Worm (Caenorhabditis elegans) whole organism, L4/young adult: ENCODE measurements around the gene rha-1.

Experiments
- W03F9.2 ChIP-seq: fragments of 150-350 bp; optimal IDR thresholded peaks from 2 replicates; lab custom pipeline; 2014; ENCODE audit warnings: missing biosample characterization, missing genetic modification characterization
- dao-5 ChIP-seq: sonication (generic microtip); optimal IDR thresholded peaks from 2 replicates; lab custom pipeline; 2016; ENCODE audit warnings: missing genotype, missing genetic modification characterization, moderate library complexity, missing compliant biosample characterization
- him-1 ChIP-seq: sonication (generic microtip); optimal IDR thresholded peaks from 2 replicates; lab custom pipeline; 2016; ENCODE audit warnings: missing genotype, missing genetic modification reagents, missing genetic modification characterization, missing compliant biosample characterization

DNA sequence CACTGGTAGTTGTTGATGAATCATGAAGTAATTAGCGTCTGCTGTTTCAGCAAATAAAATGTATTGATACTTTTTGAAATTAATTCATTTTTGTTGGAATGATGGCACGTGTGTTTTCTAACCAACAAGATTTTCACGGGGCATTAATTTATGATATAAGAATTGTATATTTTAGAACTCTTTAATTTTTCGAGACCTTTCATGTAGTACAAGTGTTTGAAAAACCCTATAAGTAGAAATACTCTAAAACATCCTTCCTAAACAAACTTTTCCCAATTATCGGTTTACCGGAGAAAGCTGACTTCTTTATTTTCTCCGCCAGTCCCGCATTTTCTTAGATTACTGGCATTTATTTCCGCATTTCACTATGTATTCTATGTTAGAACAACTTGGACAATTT, 23.9 kb downstream of the rha-1 start, which contains the start of gene snb-6:
- TF ChIP-seq W03F9.2 (tag; lab: Kevin White, UChicago) (no peak), him-1 (tag; lab: Kevin White, UChicago) (no peak), dao-5 (tag; lab: Kevin White, UChicago) (no peak)
